Worm (Caenorhabditis elegans): Measurements from ENCODE around the gene nifk-1.

The nifk-1 gene

ce11 chrIII:4649363-4649768 lies 43.7 kb downstream of the nifk-1 start (continued):
- TF ChIP-seq dve-1 (tag; optimal IDR thresholded peaks at IDR 0.05) (peak; percentile 80), ceh-19 (GFP tag; optimal IDR thresholded peaks at IDR 0.05) (peak; percentile 7), gmeb-2 (tag; optimal IDR thresholded peaks at IDR 0.05) (no peak), Y22D7AL.16 (tag; optimal IDR thresholded peaks at IDR 0.05) (no peak), eyg-1 (tag; optimal IDR thresholded peaks at IDR 0.05) (no peak), ceh-45 (GFP tag; IDR thresholded peaks at IDR 0.05) (no peak), K09A11.1 (tag; optimal IDR thresholded peaks at IDR 0.05; ENCODE audit: insufficient read depth) (peak; percentile 43), unc-42 (tag; optimal IDR thresholded peaks at IDR 0.05) (peak; percentile 65), T23F11.4 (GFP tag; optimal IDR thresholded peaks at IDR 0.05) (peak; percentile 65), pat-9 (tag; optimal IDR thresholded peaks at IDR 0.05) (peak; percentile 24), ceh-14 (tag; optimal IDR thresholded peaks at IDR 0.05) (peak; percentile 32), ceh-24 (tag; optimal IDR thresholded peaks at IDR 0.05) (no peak), ztf-16 (tag; optimal IDR thresholded peaks at IDR 0.05) (no peak), unc-86 (tag; optimal IDR thresholded peaks at IDR 0.05) (peak; percentile 2), fax-1 (tag; optimal IDR thresholded peaks at IDR 0.05) (no peak), lin-11 (tag; optimal IDR thresholded peaks at IDR 0.05) (no peak), tbx-7 (tag; optimal IDR thresholded peaks at IDR 0.05) (no peak), ama-1 (optimal IDR thresholded peaks at IDR 0.05) (no peak), hlh-15 (tag; optimal IDR thresholded peaks at IDR 0.05) (no peak), rnt-1 (tag; optimal IDR thresholded peaks at IDR 0.05) (peak; percentile 86), ceh-30 (tag; optimal IDR thresholded peaks at IDR 0.05) (no peak), che-1 (tag; optimal IDR thresholded peaks at IDR 0.05) (peak; percentile 7), unc-3 (GFP tag; conservative IDR thresholded peaks at IDR 0.05) (no peak), unc-3 (tag; optimal IDR thresholded peaks at IDR 0.05) (no peak), ceh-2 (tag; optimal IDR thresholded peaks at IDR 0.05) (peak; percentile 63), sdc-2 (tag; optimal IDR thresholded peaks at IDR 0.05) (no peak), F13H6.1 (tag; optimal IDR thresholded peaks at IDR 0.05) (peak; percentile 85), pha-4 (tag; optimal IDR thresholded peaks at IDR 0.05) (no peak), dmd-4 (tag; optimal IDR thresholded peaks at IDR 0.05; ENCODE audit: borderline replicate concordance) (no peak)

DNA sequence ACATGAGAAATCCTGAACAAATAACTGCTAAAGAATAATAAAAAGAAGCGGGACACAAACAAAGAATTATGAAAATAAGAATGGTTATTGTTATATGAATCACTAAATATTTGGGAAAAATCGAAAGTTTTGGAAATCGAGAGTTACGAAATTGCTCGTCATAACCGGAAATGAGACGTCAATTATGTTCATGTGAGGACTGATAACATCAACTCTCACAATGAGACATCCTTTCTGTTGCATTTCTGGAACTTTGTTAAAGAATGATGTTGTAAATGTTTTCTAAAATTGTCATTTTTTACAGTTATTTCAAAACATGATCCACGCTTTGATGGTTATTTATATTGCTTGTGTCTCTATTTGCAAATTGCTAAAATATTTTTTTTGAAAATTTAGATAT lies 45.2 kb downstream of the nifk-1 start, which contains the start of gene T23F11.6:
TSS of gene T23F11.6 (minus strand) at position 45 of the 400 bp plus-strand sequence.
- TF ChIP-seq unc-3 (GFP tag; conservative IDR thresholded peaks at IDR 0.05) (no peak), unc-3 (tag; optimal IDR thresholded peaks at IDR 0.05) (no peak), hlh-6 (tag; optimal IDR thresholded peaks at IDR 0.05) (no peak), elt-4 (tag; optimal IDR thresholded peaks at IDR 0.05) (no peak), odd-2 (tag; optimal IDR thresholded peaks at IDR 0.05) (no peak), C08G9.2 (tag; optimal IDR thresholded peaks at IDR 0.05) (no peak), ceh-31 (tag; optimal IDR thresholded peaks at IDR 0.05) (no peak), fax-1 (tag; optimal IDR thresholded peaks at IDR 0.05) (no peak), dve-1 (tag; optimal IDR thresholded peaks at IDR 0.05) (no peak), ceh-45 (GFP tag; IDR thresholded peaks at IDR 0.05) (no peak), hlh-8 (tag; optimal IDR thresholded peaks at IDR 0.05) (no peak), Y22D7AL.16 (tag; optimal IDR thresholded peaks at IDR 0.05) (no peak), F13H6.1 (tag; optimal IDR thresholded peaks at IDR 0.05) (no peak), ttx-3 (tag; optimal IDR thresholded peaks at IDR 0.05) (no peak), ceh-34 (tag; optimal IDR thresholded peaks at IDR 0.05) (no peak), ref-2 (tag; optimal IDR thresholded peaks at IDR 0.05) (no peak), ceh-9 (tag; optimal IDR thresholded peaks at IDR 0.05) (no peak), C38D4.7 (GFP tag; optimal IDR thresholded peaks at IDR 0.05) (no peak)

DNA sequence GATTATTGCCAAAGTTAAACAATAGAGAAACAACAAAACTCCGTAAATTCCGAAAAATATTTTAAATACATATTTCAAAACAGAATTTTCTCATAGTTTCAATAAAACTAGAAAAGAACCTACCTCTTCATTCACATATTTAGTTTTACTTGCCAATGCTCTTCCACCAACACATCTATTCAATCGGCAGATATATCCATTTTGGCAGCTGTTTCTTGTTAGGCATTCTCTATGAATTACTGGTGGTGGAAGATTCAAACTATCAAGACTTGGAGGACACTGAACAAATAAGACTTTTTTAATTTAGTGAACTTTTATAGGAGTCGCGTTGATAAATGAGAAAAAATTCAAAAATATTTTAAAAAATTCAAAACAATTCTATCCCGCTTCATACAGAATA lies 45.8 kb downstream of the nifk-1 start:
- TF ChIP-seq ceh-9 (tag; optimal IDR thresholded peaks at IDR 0.05) (no peak), tbx-7 (tag; optimal IDR thresholded peaks at IDR 0.05) (no peak), ttx-3 (tag; optimal IDR thresholded peaks at IDR 0.05) (no peak), sox-4 (tag; optimal IDR thresholded peaks at IDR 0.05) (no peak), che-1 (tag; optimal IDR thresholded peaks at IDR 0.05) (no peak), lim-6 (tag; optimal IDR thresholded peaks at IDR 0.05) (no peak), ama-1 (optimal IDR thresholded peaks at IDR 0.05) (no peak), hlh-15 (tag; optimal IDR thresholded peaks at IDR 0.05) (no peak), pax-1 (tag; optimal IDR thresholded peaks at IDR 0.05) (no peak), madf-2 (tag; optimal IDR thresholded peaks at IDR 0.05) (no peak), ceh-34 (tag; optimal IDR thresholded peaks at IDR 0.05) (no peak), pros-1 (tag; optimal IDR thresholded peaks at IDR 0.05) (no peak), ets-4 (tag; optimal IDR thresholded peaks at IDR 0.05) (no peak), C08G9.2 (tag; optimal IDR thresholded peaks at IDR 0.05) (no peak), sox-2 (GFP tag; IDR thresholded peaks at IDR 0.05) (no peak), dve-1 (tag; optimal IDR thresholded peaks at IDR 0.05) (no peak), zip-5 (tag; optimal IDR thresholded peaks at IDR 0.05) (no peak), ref-2 (tag; optimal IDR thresholded peaks at IDR 0.05) (no peak), ceh-24 (tag; optimal IDR thresholded peaks at IDR 0.05) (no peak)
